Fruit fly (Drosophila melanogaster): ENCODE measurements around the gene CG46458.

The CG46458 gene

DNA sequence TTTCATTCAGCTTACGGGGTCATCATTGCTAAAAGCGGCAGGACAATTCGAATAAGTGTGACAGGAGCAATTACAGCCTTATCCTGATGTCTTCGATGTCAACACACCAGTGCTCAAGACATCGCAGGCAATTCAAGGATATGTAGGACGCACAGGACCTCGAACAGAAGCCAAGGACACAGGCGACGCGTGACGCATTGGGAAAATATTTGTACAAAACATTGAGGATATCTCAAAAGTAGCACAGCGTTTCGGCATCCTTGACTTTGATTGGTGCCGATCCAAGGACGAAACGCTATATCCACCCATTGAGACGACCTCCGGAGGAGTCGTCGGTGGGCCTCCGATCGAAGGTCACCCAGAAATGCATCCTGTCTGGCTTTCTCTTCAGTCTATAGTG is 98.1 kb downstream of the CG46458 start:
- TF ChIP-seq woc (GFP tag; optimal IDR thresholded peaks at IDR 0.05) (no peak), usp (GFP tag; optimal IDR thresholded peaks at IDR 0.05) (no peak), OdsH (GFP tag; optimal IDR thresholded peaks at IDR 0.05) (no peak), Hnf4 (GFP tag; optimal IDR thresholded peaks at IDR 0.05) (no peak), Dfd (GFP tag; optimal IDR thresholded peaks at IDR 0.05) (no peak), Dif (GFP tag; optimal IDR thresholded peaks at IDR 0.05; ENCODE audit: partially characterized antibody) (no peak), N (GFP tag; optimal IDR thresholded peaks at IDR 0.05) (no peak), CrebA (GFP tag; optimal IDR thresholded peaks at IDR 0.05; ENCODE audit: borderline replicate concordance) (no peak), Mio (GFP tag; optimal IDR thresholded peaks at IDR 0.05) (no peak), Sp1 (GFP tag; optimal IDR thresholded peaks at IDR 0.05) (no peak), Myc (optimal IDR thresholded peaks at IDR 0.05) (no peak), foxo (GFP tag; optimal IDR thresholded peaks at IDR 0.05) (no peak), Rel (GFP tag; optimal IDR thresholded peaks at IDR 0.05) (no peak), Rel (tag; optimal IDR thresholded peaks at IDR 0.05) (no peak), lola (GFP tag; optimal IDR thresholded peaks at IDR 0.05) (no peak), GATAd (GFP tag; optimal IDR thresholded peaks at IDR 0.05) (no peak), Hr78 (GFP tag; optimal IDR thresholded peaks at IDR 0.05) (no peak), ey (GFP tag; optimal IDR thresholded peaks at IDR 0.05) (no peak), sv (GFP tag; optimal IDR thresholded peaks at IDR 0.05) (no peak)

DNA sequence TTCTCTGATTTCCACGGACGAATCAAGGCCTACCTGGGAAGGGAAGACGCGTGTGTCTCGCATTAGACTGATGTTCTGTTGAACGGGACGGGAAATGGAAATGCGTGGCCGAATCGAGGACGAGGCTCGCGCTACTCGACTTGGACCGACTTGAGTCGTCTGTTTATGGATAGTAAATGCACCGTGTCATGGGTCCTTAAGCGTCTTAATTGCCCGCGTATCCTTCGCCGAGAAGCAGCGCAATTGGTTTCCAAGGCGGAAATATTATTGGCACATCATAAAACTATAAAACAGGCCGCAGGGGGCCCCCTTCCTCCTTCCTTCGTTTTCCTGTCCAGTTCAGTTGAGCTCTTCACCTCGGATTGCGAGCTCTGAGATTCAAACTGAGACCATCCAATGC is 99.2 kb downstream of the CG46458 start:
- TF ChIP-seq usp (GFP tag; optimal IDR thresholded peaks at IDR 0.05) (no peak), CrebA (GFP tag; optimal IDR thresholded peaks at IDR 0.05; ENCODE audit: borderline replicate concordance) (no peak), Rel (GFP tag; optimal IDR thresholded peaks at IDR 0.05) (no peak), Rel (tag; optimal IDR thresholded peaks at IDR 0.05) (no peak), sv (GFP tag; optimal IDR thresholded peaks at IDR 0.05) (no peak)

DNA sequence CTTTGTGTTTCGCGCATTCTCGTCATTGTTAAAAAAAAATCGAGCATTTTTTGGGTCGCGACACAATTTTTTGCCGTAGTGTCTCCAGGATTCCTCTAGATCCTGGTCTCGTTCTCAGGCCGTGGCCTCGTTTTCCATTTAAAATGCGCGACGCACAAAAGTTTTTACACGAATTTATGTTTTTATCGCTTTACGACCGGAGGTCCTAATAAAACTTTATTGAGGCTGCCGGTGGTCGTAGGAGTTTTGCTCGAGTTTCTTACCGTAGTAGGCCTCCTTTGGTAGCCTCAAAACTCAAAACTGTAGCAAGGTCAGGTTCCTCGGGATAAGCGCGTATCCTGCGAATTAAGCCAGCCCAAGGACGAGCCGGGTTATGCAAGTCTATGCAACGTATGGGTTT is 100.7 kb downstream of the CG46458 start:
- no peak for TF ChIP-seq h (GFP tag; optimal IDR thresholded peaks at IDR 0.05)
- no peak for TF ChIP-seq rgr (GFP tag; optimal IDR thresholded peaks at IDR 0.05)
- no peak for TF ChIP-seq N (GFP tag; optimal IDR thresholded peaks at IDR 0.05)
- TF ChIP-seq dsf (GFP tag; optimal IDR thresholded peaks at IDR 0.05; ENCODE audit: borderline replicate concordance) = no peak
- TF ChIP-seq tai (GFP tag; optimal IDR thresholded peaks at IDR 0.05) = no peak
- TF ChIP-seq psq (GFP tag; optimal IDR thresholded peaks at IDR 0.05) = no peak
- no peak for TF ChIP-seq Mio (GFP tag; optimal IDR thresholded peaks at IDR 0.05)
- no peak for TF ChIP-seq Abd-B (GFP tag; optimal IDR thresholded peaks at IDR 0.05)
- TF ChIP-seq Myc (optimal IDR thresholded peaks at IDR 0.05) = no peak

DNA sequence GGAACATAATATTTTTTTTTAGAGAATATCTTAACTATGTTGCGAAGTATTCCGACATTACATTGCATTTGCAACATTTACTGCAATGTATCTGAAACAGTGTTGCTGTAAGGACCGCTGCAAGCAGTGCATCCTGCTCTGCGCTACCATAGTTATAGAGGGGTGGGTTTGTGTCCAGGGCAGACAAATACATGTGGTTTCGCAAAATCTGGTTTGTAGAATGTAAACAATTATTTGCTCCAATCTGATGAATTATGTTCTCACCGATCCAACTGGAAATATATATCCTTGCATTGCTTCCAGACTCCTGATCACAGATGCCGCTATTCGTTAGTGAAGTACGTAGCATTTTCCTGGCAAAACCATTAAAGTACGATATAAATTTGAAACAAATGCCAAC is 103.9 kb downstream of the CG46458 start:
- TF ChIP-seq Myc (optimal IDR thresholded peaks at IDR 0.05) = peak; percentile 20
- TF ChIP-seq pan (optimal IDR thresholded peaks at IDR 0.05) = no peak

DNA sequence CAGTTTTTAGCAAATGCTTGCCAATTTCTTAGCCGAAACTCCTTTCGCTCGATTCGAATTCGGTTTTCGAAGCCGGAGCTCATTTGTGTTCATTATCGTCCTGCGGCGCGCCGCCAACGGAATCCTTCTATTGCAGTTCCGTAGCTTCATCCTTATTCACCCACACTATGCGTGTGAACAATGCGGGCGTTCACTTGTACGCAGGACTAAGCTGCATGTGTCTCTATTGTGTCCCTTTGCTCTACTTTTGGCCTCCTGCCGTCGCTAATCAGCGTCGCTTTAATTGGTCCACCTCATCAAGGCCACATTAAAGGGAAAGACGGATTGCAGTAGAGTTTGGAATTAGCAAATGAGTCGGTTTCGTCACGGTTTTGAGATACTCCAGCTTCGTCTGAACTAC is 104.5 kb downstream of the CG46458 start:
- no peak for TF ChIP-seq br (GFP tag; optimal IDR thresholded peaks at IDR 0.05)
- no peak for TF ChIP-seq tai (GFP tag; optimal IDR thresholded peaks at IDR 0.05)
- TF ChIP-seq brk (GFP tag; optimal IDR thresholded peaks at IDR 0.05) = no peak
- TF ChIP-seq jim (GFP tag; optimal IDR thresholded peaks at IDR 0.05) = no peak
- TF ChIP-seq CrebA (GFP tag; optimal IDR thresholded peaks at IDR 0.05; ENCODE audit: borderline replicate concordance) = no peak
- no peak for TF ChIP-seq ey (GFP tag; optimal IDR thresholded peaks at IDR 0.05)
- no peak for TF ChIP-seq h (GFP tag; optimal IDR thresholded peaks at IDR 0.05)
- no peak for TF ChIP-seq dsf (GFP tag; optimal IDR thresholded peaks at IDR 0.05; ENCODE audit: borderline replicate concordance)
- TF ChIP-seq foxo (GFP tag; optimal IDR thresholded peaks at IDR 0.05) = no peak

DNA sequence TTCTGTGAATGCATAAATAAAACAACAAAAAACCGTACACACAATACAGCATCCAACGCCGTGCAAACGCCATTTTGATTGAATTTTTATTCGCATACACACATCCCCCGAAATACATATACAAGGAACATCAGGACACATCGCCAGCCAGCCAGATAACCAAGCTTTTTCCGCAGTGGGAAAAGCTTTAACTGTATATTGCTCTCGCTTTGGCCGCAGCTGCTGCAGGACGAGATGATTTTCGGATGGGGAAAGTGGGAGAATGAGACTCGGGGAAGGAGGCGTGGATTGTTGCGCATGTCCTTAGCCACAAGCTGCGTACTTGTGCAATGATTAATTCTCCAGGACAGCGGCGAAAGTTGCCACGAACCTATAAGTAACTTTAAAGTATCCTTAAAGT is 105.2 kb downstream of the CG46458 start:
- TF ChIP-seq Dif (GFP tag; optimal IDR thresholded peaks at IDR 0.05; ENCODE audit: partially characterized antibody) = no peak
- no peak for TF ChIP-seq GATAd (GFP tag; optimal IDR thresholded peaks at IDR 0.05)
- TF ChIP-seq Vsx2 (GFP tag; optimal IDR thresholded peaks at IDR 0.05; ENCODE audit: partially characterized antibody) = no peak

DNA sequence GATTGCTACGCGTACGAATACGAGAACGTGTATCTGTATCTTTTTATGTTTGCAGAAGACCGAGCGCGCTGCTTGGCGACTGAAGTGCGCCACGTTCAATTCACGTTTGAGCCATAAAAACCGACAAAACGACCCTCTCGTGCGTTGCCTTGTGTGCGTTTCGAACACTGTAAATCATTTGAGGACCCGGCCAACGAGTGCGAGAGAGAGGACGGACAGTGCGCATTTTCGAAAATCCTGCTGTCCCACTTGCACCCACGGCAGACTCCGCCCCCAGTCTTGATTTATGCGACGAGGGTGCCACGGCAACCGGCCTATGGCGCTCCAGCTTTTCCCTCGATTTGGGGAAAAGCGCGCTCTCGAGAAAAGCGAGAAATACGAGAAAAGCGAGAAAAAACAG is 108.3 kb downstream of the CG46458 start, which contains the start of gene Scr:
Scr (minus strand) TSS at position 116 of the 400 bp plus-strand sequence.
- TF ChIP-seq dl (GFP tag; optimal IDR thresholded peaks at IDR 0.05; ENCODE audit: insufficient read depth in 1 of 2, partially characterized antibody in 2 of 2) (peak in 1 of 2 experiments; percentile 2), Hr78 (GFP tag; optimal IDR thresholded peaks at IDR 0.05) (no peak), CG32264 (GFP tag; optimal IDR thresholded peaks at IDR 0.05) (no peak), Sp1 (GFP tag; optimal IDR thresholded peaks at IDR 0.05) (no peak), pan (optimal IDR thresholded peaks at IDR 0.05) (no peak), usp (GFP tag; optimal IDR thresholded peaks at IDR 0.05) (no peak)

Measured in whole organism, wandering third instar larva.